Worm (Caenorhabditis elegans) whole organism, L1 larva: ENCODE results near the gene K10B4.3.

Experiments
- C04F5.9 ChIP-seq: sonication (generic microtip); optimal IDR thresholded peaks from 2 replicates; lab custom pipeline; 2016; ENCODE audit warnings: missing genetic modification characterization, missing compliant biosample characterization
- C16A3.4 ChIP-seq: fragments of 150-350 bp; optimal IDR thresholded peaks from 2 replicates; lab custom pipeline; 2014; ENCODE audit warnings: missing biosample characterization, missing genetic modification characterization
- C34B4.2 ChIP-seq: sonication (generic microtip); optimal IDR thresholded peaks from 2 replicates; lab custom pipeline; 2017; ENCODE audit warnings: mild to moderate bottlenecking, missing genetic modification characterization, missing compliant biosample characterization
- aha-1 ChIP-seq: fragments of 150-350 bp; optimal IDR thresholded peaks from 2 replicates; lab custom pipeline; 2014; ENCODE audit warnings: missing biosample characterization, missing genetic modification characterization
- alr-1 ChIP-seq: fragments of 200-800 bp; sonication (Bioruptor generic); optimal IDR thresholded peaks from 2 replicates; lab custom pipeline; 2018; ENCODE audit warnings: borderline replicate concordance, mild to moderate bottlenecking, missing genetic modification characterization, missing compliant biosample characterization
- aly-2 ChIP-seq: fragments of 150-350 bp; optimal IDR thresholded peaks from 2 replicates; lab custom pipeline; 2014; ENCODE audit warnings: missing biosample characterization, missing genetic modification characterization
- blmp-1 ChIP-seq: fragments of 150-350 bp; optimal IDR thresholded peaks from 2 replicates; lab custom pipeline; 2014; ENCODE audit warnings: missing biosample characterization, missing genetic modification characterization
- ceh-63 ChIP-seq: fragments of 200-800 bp; sonication (Bioruptor generic); optimal IDR thresholded peaks from 2 replicates; lab custom pipeline; 2018; ENCODE audit warnings: mild to moderate bottlenecking, missing genetic modification characterization, missing compliant biosample characterization
- ceh-88 ChIP-seq: fragments of 200-800 bp; sonication (Bioruptor generic); IDR thresholded peaks from 2 replicates; pipeline ENCODE4 v1.3.6; 2022; ENCODE audit warnings: missing genetic modification characterization, missing compliant biosample characterization
- ces-1 ChIP-seq: fragments of 150-350 bp; optimal IDR thresholded peaks from 2 replicates; lab custom pipeline; 2014; ENCODE audit warnings: missing biosample characterization, missing genetic modification reagents, missing genetic modification characterization
- dpl-1 ChIP-seq, 3 experiments: fragments of 150-350 bp in 2 of 3; sonication (generic microtip) in 1 of 3; optimal IDR thresholded peaks; 2 replicates each; lab custom pipeline; 2014 to 2017; ENCODE audit warnings: missing biosample characterization in 3 of 3, missing genetic modification characterization in 3 of 3, missing genetic modification reagents in 3 of 3
- dsc-1 ChIP-seq: sonication (generic microtip); optimal IDR thresholded peaks from 2 replicates; lab custom pipeline; 2016; ENCODE audit warnings: mild to moderate bottlenecking, missing genetic modification characterization, missing compliant biosample characterization
- efl-3 ChIP-seq: fragments of 200-800 bp; sonication (Bioruptor generic); optimal IDR thresholded peaks from 2 replicates; lab custom pipeline; 2018; ENCODE audit warnings: mild to moderate bottlenecking, missing genetic modification characterization, missing compliant biosample characterization
- egl-13 ChIP-seq: sonication (generic microtip); optimal IDR thresholded peaks from 2 replicates; lab custom pipeline; 2016; ENCODE audit warnings: missing genotype, missing genetic modification reagents, missing genetic modification characterization, missing compliant biosample characterization
- egl-27 ChIP-seq, 2 experiments: fragments of 150-350 bp in 1 of 2; sonication (generic microtip); optimal IDR thresholded peaks; 3 replicates each; lab custom pipeline; 2017 to 2018; ENCODE audit warnings: missing biosample characterization in 2 of 2, missing genetic modification characterization in 2 of 2, missing genetic modification reagents in 2 of 2
- elt-2 ChIP-seq: sonication (generic microtip); optimal IDR thresholded peaks from 2 replicates; lab custom pipeline; 2016; ENCODE audit warnings: missing genetic modification characterization, mild to moderate bottlenecking, inconsistent platforms, missing compliant biosample characterization, missing genetic modification reagents
- ets-5 ChIP-seq: fragments of 200-800 bp; sonication (Bioruptor generic); IDR thresholded peaks from 2 replicates; pipeline ENCODE4 v1.3.6; 2022; ENCODE audit warnings: missing genetic modification characterization, missing compliant biosample characterization
- fkh-10 ChIP-seq: sonication (generic microtip); optimal IDR thresholded peaks from 2 replicates; lab custom pipeline; 2017; ENCODE audit warnings: missing biosample characterization, missing genetic modification reagents, missing genetic modification characterization
- fkh-8 ChIP-seq: sonication (generic microtip); optimal IDR thresholded peaks from 2 replicates; lab custom pipeline; 2016; ENCODE audit warnings: mild to moderate bottlenecking, missing genetic modification characterization, missing compliant biosample characterization
- fos-1 ChIP-seq: fragments of 150-350 bp; optimal IDR thresholded peaks from 2 replicates; lab custom pipeline; 2014; ENCODE audit warnings: missing biosample characterization, missing genetic modification characterization
- grh-1 ChIP-seq: fragments of 200-800 bp; sonication (Bioruptor generic); IDR thresholded peaks from 2 replicates; pipeline ENCODE4 v1.3.6; 2022; ENCODE audit warnings: missing genetic modification reagents, missing genetic modification characterization, missing compliant biosample characterization
- hpl-2 ChIP-seq: fragments of 150-350 bp; optimal IDR thresholded peaks from 2 replicates; lab custom pipeline; 2014; ENCODE audit warnings: missing biosample characterization, missing genetic modification reagents, missing genetic modification characterization
- irx-1 ChIP-seq: sonication (generic microtip); optimal IDR thresholded peaks from 2 replicates; lab custom pipeline; 2016; ENCODE audit warnings: missing genetic modification characterization, missing compliant biosample characterization
- jun-1 ChIP-seq: fragments of 150-350 bp; optimal IDR thresholded peaks from 2 replicates; lab custom pipeline; 2014; ENCODE audit warnings: missing biosample characterization, missing genetic modification reagents, missing genetic modification characterization
- lin-13 ChIP-seq: fragments of 150-350 bp; optimal IDR thresholded peaks from 2 replicates; lab custom pipeline; 2014; ENCODE audit warnings: missing biosample characterization, missing genetic modification reagents, missing genetic modification characterization
- lin-14 ChIP-seq: fragments of 200-800 bp; sonication (Bioruptor generic); optimal IDR thresholded peaks from 2 replicates; lab custom pipeline; 2018; ENCODE audit warnings: mild to moderate bottlenecking, missing genetic modification characterization, moderate library complexity, missing compliant biosample characterization
- lin-35 ChIP-seq, 2 experiments: fragments of 150-350 bp; optimal IDR thresholded peaks; 2 replicates each; lab custom pipeline; 2014; ENCODE audit warnings: missing biosample characterization in 2 of 2, missing genetic modification characterization in 2 of 2, missing genetic modification reagents in 2 of 2
- lir-3 ChIP-seq: sonication (generic microtip); optimal IDR thresholded peaks from 2 replicates; lab custom pipeline; 2016; ENCODE audit warnings: mild to moderate bottlenecking, missing genetic modification characterization, moderate library complexity, missing compliant biosample characterization; ENCODE audit not compliant: poor library complexity
- lsy-2 ChIP-seq, 2 experiments: fragments of 150-350 bp; optimal IDR thresholded peaks; 2 replicates each; lab custom pipeline; 2014; ENCODE audit warnings: missing biosample characterization in 2 of 2, missing genetic modification characterization in 2 of 2
- mdl-1 ChIP-seq, 2 experiments: fragments of 150-350 bp; optimal IDR thresholded peaks; 2 replicates each; lab custom pipeline; 2014 to 2017; ENCODE audit warnings: missing biosample characterization in 2 of 2, missing genetic modification characterization in 2 of 2, inconsistent platforms in 1 of 2
- mep-1 ChIP-seq: fragments of 150-350 bp; optimal IDR thresholded peaks from 2 replicates; lab custom pipeline; 2014; ENCODE audit warnings: missing biosample characterization, missing genetic modification characterization
- nhr-11 ChIP-seq: fragments of 150-350 bp; optimal IDR thresholded peaks from 2 replicates; lab custom pipeline; 2014; ENCODE audit warnings: missing biosample characterization, missing genetic modification characterization
- nhr-12 ChIP-seq: sonication (generic microtip); optimal IDR thresholded peaks from 2 replicates; lab custom pipeline; 2017; ENCODE audit warnings: missing biosample characterization, missing genetic modification characterization
- nhr-20 ChIP-seq: sonication (generic microtip); optimal IDR thresholded peaks from 2 replicates; lab custom pipeline; 2016; ENCODE audit warnings: mild to moderate bottlenecking, missing genetic modification characterization, missing compliant biosample characterization
- nhr-28 ChIP-seq: fragments of 150-350 bp; optimal IDR thresholded peaks from 2 replicates; lab custom pipeline; 2014; ENCODE audit warnings: missing biosample characterization, missing genetic modification characterization
- nhr-47 ChIP-seq: sonication (generic microtip); optimal IDR thresholded peaks from 2 replicates; lab custom pipeline; 2016; ENCODE audit warnings: mild to moderate bottlenecking, missing genetic modification characterization, moderate library complexity, missing compliant biosample characterization
- nhr-76 ChIP-seq: sonication (generic microtip); optimal IDR thresholded peaks from 2 replicates; lab custom pipeline; 2017; ENCODE audit warnings: missing biosample characterization, missing genetic modification characterization
- nhr-77 ChIP-seq: fragments of 150-350 bp; optimal IDR thresholded peaks from 2 replicates; lab custom pipeline; 2014; ENCODE audit warnings: missing biosample characterization, missing genetic modification characterization
- pag-3 ChIP-seq: sonication (generic microtip); optimal IDR thresholded peaks from 2 replicates; lab custom pipeline; 2017; ENCODE audit warnings: missing genetic modification characterization, mild to moderate bottlenecking, missing compliant biosample characterization, antibody characterized with exemption, borderline replicate concordance; ENCODE audit not compliant: insufficient read depth
- pax-3 ChIP-seq: fragments of 200-800 bp; sonication (Bioruptor generic); optimal IDR thresholded peaks from 2 replicates; lab custom pipeline; 2018; ENCODE audit warnings: mild to moderate bottlenecking, missing genetic modification characterization, moderate library complexity, missing compliant biosample characterization
- pqm-1 ChIP-seq: sonication (generic microtip); optimal IDR thresholded peaks from 3 replicates; lab custom pipeline; 2017; ENCODE audit warnings: missing biosample characterization, missing genetic modification characterization
- snpc-4 ChIP-seq: fragments of 150-350 bp; optimal IDR thresholded peaks from 2 replicates; lab custom pipeline; 2014; ENCODE audit warnings: missing biosample characterization, missing genetic modification characterization
- sptf-1 ChIP-seq: fragments of 150-350 bp; optimal IDR thresholded peaks from 2 replicates; lab custom pipeline; 2014; ENCODE audit warnings: missing biosample characterization, missing genetic modification characterization
- sup-37 ChIP-seq: fragments of 200-800 bp; sonication (Bioruptor generic); optimal IDR thresholded peaks from 2 replicates; lab custom pipeline; 2018; ENCODE audit warnings: mild to moderate bottlenecking, missing genetic modification characterization, missing compliant biosample characterization
- swsn-7 ChIP-seq: sonication (generic microtip); optimal IDR thresholded peaks from 2 replicates; lab custom pipeline; 2016; ENCODE audit warnings: missing genetic modification characterization, missing compliant biosample characterization
- tlp-1 ChIP-seq: fragments of 150-350 bp; optimal IDR thresholded peaks from 2 replicates; lab custom pipeline; 2014; ENCODE audit warnings: missing biosample characterization, missing genetic modification characterization
- unc-130 ChIP-seq: fragments of 150-350 bp; optimal IDR thresholded peaks from 2 replicates; lab custom pipeline; 2017; ENCODE audit warnings: missing biosample characterization, missing genetic modification characterization, inconsistent platforms
- unc-62 ChIP-seq: fragments of 150-350 bp; optimal IDR thresholded peaks from 2 replicates; lab custom pipeline; 2014; ENCODE audit warnings: missing biosample characterization, missing genetic modification reagents, missing genetic modification characterization
- unc-86 ChIP-seq: sonication (generic microtip); optimal IDR thresholded peaks from 2 replicates; lab custom pipeline; 2016; ENCODE audit warnings: missing genetic modification characterization, missing compliant biosample characterization
- unc-98 ChIP-seq: fragments of 200-800 bp; sonication (Bioruptor generic); IDR thresholded peaks from 2 replicates; pipeline ENCODE4 v1.3.6; 2022; ENCODE audit warnings: missing genetic modification characterization, missing compliant biosample characterization
- vab-15 ChIP-seq: sonication (generic microtip); optimal IDR thresholded peaks from 2 replicates; lab custom pipeline; 2017; ENCODE audit warnings: missing genotype, mild to moderate bottlenecking, missing genetic modification characterization, missing compliant biosample characterization
- zag-1 ChIP-seq: fragments of 150-350 bp; optimal IDR thresholded peaks from 2 replicates; lab custom pipeline; 2014; ENCODE audit warnings: missing biosample characterization, missing genetic modification characterization
- ztf-11 ChIP-seq, 2 experiments: sonication (generic microtip); optimal IDR thresholded peaks; 2 replicates each; lab custom pipeline; 2016 to 2017; ENCODE audit warnings: missing genetic modification characterization in 2 of 2, missing biosample characterization in 1 of 2, missing compliant biosample characterization in 1 of 2
- ztf-4 ChIP-seq: fragments of 150-350 bp; optimal IDR thresholded peaks from 2 replicates; lab custom pipeline; 2014; ENCODE audit warnings: missing biosample characterization, missing genetic modification characterization

Gene K10B4.3

ce11 chrII:161275-161674, 40.3 kb upstream of the K10B4.3 start (continued):
- TF ChIP-seq unc-62 (GFP tag; lab: Kevin White, UChicago) = no peak
- no peak for TF ChIP-seq zag-1 (tag; lab: Kevin White, UChicago)
- no peak for TF ChIP-seq ceh-88 (GFP tag; lab: Robert Waterston, UW)
- no peak for TF ChIP-seq vab-15 (tag; lab: Kevin White, UChicago)
- TF ChIP-seq lin-14 (GFP tag; lab: Kevin White, UChicago) = peak; percentile 77
- no peak for TF ChIP-seq aly-2
- TF ChIP-seq fkh-10 (GFP tag; lab: Kevin White, UChicago) = no peak
- TF ChIP-seq aha-1 (tag; lab: Kevin White, UChicago) = no peak
- TF ChIP-seq egl-27 (tag; optimal IDR thresholded peaks at IDR 0.05; lab: Kevin White, UChicago) = no peak
- no peak for TF ChIP-seq C16A3.4 (tag; lab: Kevin White, UChicago)
- TF ChIP-seq swsn-7 (tag; lab: Kevin White, UChicago) = no peak
- no peak for TF ChIP-seq tlp-1 (tag; lab: Kevin White, UChicago)
- no peak for TF ChIP-seq ces-1
- TF ChIP-seq mdl-1 (tag; optimal IDR thresholded peaks at IDR 0.05; lab: Kevin White, UChicago) = no peak
- no peak for TF ChIP-seq ztf-11 (tag; optimal IDR thresholded peaks at IDR 0.05; lab: Kevin White, UChicago)
- TF ChIP-seq sup-37 = no peak
- TF ChIP-seq nhr-77 (tag; lab: Kevin White, UChicago) = no peak
- TF ChIP-seq nhr-12 = no peak
- TF ChIP-seq lin-13 (GFP tag; lab: Kevin White, UChicago) = no peak
- TF ChIP-seq C04F5.9 (tag; lab: Kevin White, UChicago) = no peak
- no peak for TF ChIP-seq nhr-76 (tag; lab: Kevin White, UChicago)
- TF ChIP-seq egl-13 (tag; lab: Kevin White, UChicago) = no peak
- TF ChIP-seq snpc-4 (tag; lab: Kevin White, UChicago) = no peak
- TF ChIP-seq lir-3 (tag; lab: Kevin White, UChicago) = no peak
- TF ChIP-seq dsc-1 (tag; lab: Kevin White, UChicago) = peak; percentile 32
- no peak for TF ChIP-seq C34B4.2 (tag; lab: Kevin White, UChicago)
- no peak for TF ChIP-seq lin-35 (GFP tag; optimal IDR thresholded peaks at IDR 0.05; lab: Kevin White, UChicago)
- no peak for TF ChIP-seq unc-86 (tag; lab: Kevin White, UChicago)
- no peak for TF ChIP-seq sptf-1
- TF ChIP-seq fos-1 (tag; lab: Kevin White, UChicago) = no peak
- TF ChIP-seq nhr-11 (tag; lab: Kevin White, UChicago) = no peak
- no peak for TF ChIP-seq nhr-28 (tag; lab: Kevin White, UChicago)
- no peak for TF ChIP-seq elt-2
- no peak for TF ChIP-seq pax-3
- no peak for TF ChIP-seq efl-3
- TF ChIP-seq ets-5 (GFP tag; lab: Robert Waterston, UW) = no peak
- peak; percentile 19 for TF ChIP-seq nhr-20 (tag; lab: Kevin White, UChicago)
- TF ChIP-seq pag-3 (tag; lab: Kevin White, UChicago) = no peak
- no peak for TF ChIP-seq grh-1 (GFP tag; lab: Robert Waterston, UW)
- no peak for TF ChIP-seq pqm-1 (tag; lab: Kevin White, UChicago)
- TF ChIP-seq fkh-8 (tag; lab: Kevin White, UChicago) = no peak
- no peak for TF ChIP-seq jun-1 (tag; lab: Kevin White, UChicago)
- TF ChIP-seq nhr-47 (tag; lab: Kevin White, UChicago) = no peak
- TF ChIP-seq unc-130 = no peak
- no peak for TF ChIP-seq alr-1 (tag; lab: Kevin White, UChicago)
- TF ChIP-seq ceh-63 (GFP tag; lab: Kevin White, UChicago) = no peak
- no peak for TF ChIP-seq blmp-1 (tag; lab: Kevin White, UChicago)
- TF ChIP-seq ztf-4 (tag; lab: Kevin White, UChicago) = no peak
- TF ChIP-seq unc-98 = no peak
- TF ChIP-seq mep-1 = no peak
- no peak for TF ChIP-seq dpl-1 (GFP tag; optimal IDR thresholded peaks at IDR 0.05; lab: Kevin White, UChicago)
- no peak for TF ChIP-seq hpl-2 (GFP tag; lab: Kevin White, UChicago)
- no peak for TF ChIP-seq irx-1 (tag; lab: Kevin White, UChicago)
- TF ChIP-seq lsy-2 (tag; optimal IDR thresholded peaks at IDR 0.05; lab: Kevin White, UChicago) = peak; percentile 31 to 41
